Worm (Caenorhabditis elegans) whole organism, early embryonic: ENCODE measurements around the gene C54E4.12.

Experiments used
- flt-1 ChIP-seq: fragments of 200-800 bp; sonication (Bioruptor generic); IDR thresholded peaks from 2 replicates; pipeline ENCODE4 v1.3.6; 2022; ENCODE audit warnings: missing genetic modification characterization, missing compliant biosample characterization
- hnd-1 ChIP-seq: sonication (generic microtip); optimal IDR thresholded peaks from 2 replicates; lab custom pipeline; 2016; ENCODE audit warnings: missing genetic modification characterization, missing compliant biosample characterization
- tbx-37 ChIP-seq: fragments of 200-800 bp; sonication (Bioruptor generic); conservative IDR thresholded peaks from 2 replicates; pipeline ENCODE4 v1.3.6; 2022; ENCODE audit warnings: missing genetic modification reagents, missing genetic modification characterization, missing compliant biosample characterization

DNA sequence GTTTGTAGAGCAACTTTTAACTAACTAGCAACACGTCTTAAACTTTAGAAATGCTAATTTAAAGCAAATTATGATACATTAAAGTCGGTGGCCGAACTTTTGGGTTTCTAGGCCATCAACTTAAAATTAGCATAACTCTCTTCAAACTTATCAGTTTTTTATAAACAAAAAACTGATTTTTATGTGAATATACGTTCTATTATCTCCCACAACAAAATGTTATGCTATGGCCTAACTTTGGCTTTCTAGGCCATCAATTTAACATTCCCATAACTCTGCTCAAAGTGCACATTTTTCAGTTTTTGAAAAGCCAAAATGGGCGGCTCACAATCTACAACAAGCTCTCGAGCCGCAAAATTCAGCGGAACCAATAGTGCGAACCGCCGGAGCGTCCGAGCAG lies 34.8 kb upstream of the C54E4.12 start, which contains the start of gene C54E4.1:
- TF ChIP-seq flt-1 (GFP tag; lab: Robert Waterston, UW) (no peak), hnd-1 (tag; lab: Kevin White, UChicago) (no peak), tbx-37 (GFP tag; lab: Robert Waterston, UW) (no peak)
